Worm (Caenorhabditis elegans): ENCODE measurements around the gene pssy-1.
A peak's percentile ranks its signal among the peaks of the same experiment; 100 is the strongest.

The pssy-1 gene

DNA sequence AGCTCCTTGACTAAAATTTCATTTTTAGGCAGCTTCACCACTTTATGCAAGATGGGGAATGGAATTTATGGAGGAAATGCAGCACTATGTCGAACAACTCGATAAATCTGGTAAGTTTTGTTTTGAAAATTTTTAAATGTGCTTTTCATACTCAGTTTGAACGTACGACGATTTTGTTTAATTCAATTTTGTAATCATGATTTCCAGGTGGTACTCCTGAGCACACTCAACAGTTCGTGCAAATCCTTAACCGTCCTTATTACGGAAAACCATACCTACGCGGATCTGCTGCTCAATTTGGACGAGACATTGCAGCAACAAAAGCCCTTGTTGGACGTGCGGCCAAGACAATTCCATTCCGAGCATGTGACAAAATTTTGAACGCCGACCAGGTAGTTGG is 2.9 kb upstream of the pssy-1 start:
- TF ChIP-seq nhr-2 (tag; optimal IDR thresholded peaks at IDR 0.05) (no peak), lsy-2 (tag; optimal IDR thresholded peaks at IDR 0.05) (no peak), flh-1 (GFP tag; optimal IDR thresholded peaks at IDR 0.05) (no peak), sem-2 (GFP tag; optimal IDR thresholded peaks at IDR 0.05) (no peak), snpc-4 (tag; optimal IDR thresholded peaks at IDR 0.05) (no peak), unc-62 (GFP tag; optimal IDR thresholded peaks at IDR 0.05) (no peak), lin-32 (GFP tag; optimal IDR thresholded peaks at IDR 0.05) (no peak), bed-3 (GFP tag; optimal IDR thresholded peaks at IDR 0.05) (no peak), elt-1 (tag; optimal IDR thresholded peaks at IDR 0.05; ENCODE audit: borderline replicate concordance, insufficient read depth) (no peak), zip-8 (tag; optimal IDR thresholded peaks at IDR 0.05) (no peak), pha-4 (tag; optimal IDR thresholded peaks at IDR 0.05) (no peak), drap-1 (GFP tag; optimal IDR thresholded peaks at IDR 0.05) (no peak), cnd-1 (tag; optimal IDR thresholded peaks at IDR 0.05) (no peak), elt-3 (tag; optimal IDR thresholded peaks at IDR 0.05) (no peak), lin-13 (tag; optimal IDR thresholded peaks at IDR 0.05) (no peak), ceh-43 (GFP tag; optimal IDR thresholded peaks at IDR 0.05) (no peak), ceh-83 (GFP tag; optimal IDR thresholded peaks at IDR 0.05) (no peak), tbx-8 (GFP tag; optimal IDR thresholded peaks at IDR 0.05) (no peak), ceh-39 (tag; optimal IDR thresholded peaks at IDR 0.05) (no peak)

DNA sequence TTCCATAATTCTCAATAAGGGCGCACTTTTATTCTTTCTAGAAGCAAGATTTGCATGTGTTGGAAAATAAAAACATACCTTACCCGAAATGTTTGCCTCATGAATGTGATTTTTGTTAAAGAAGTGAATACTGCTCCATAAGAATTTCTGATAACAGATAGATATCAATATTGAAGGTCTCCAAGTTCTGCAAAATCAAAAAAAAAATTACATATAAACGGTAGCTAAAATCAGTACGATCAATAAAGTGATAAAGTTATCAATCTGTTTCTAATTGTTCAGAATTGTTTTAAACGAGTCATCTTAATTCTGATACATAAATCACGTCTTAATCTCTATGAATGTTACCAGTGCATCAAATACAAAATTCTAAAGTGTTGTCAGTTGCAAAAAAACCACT is 10.8 kb downstream of the pssy-1 start, which contains the start of gene mgl-1:
Gene mgl-1, minus strand, starts transcription at position 101 of the 400 bp plus-strand sequence.
- TF ChIP-seq ceh-43 (GFP tag; optimal IDR thresholded peaks at IDR 0.05) (no peak), nhr-28 (tag; optimal IDR thresholded peaks at IDR 0.05) (no peak), tbx-8 (GFP tag; optimal IDR thresholded peaks at IDR 0.05) (no peak), ces-1 (GFP tag; optimal IDR thresholded peaks at IDR 0.05) (no peak), lsy-2 (tag; optimal IDR thresholded peaks at IDR 0.05) (no peak), pha-4 (tag; optimal IDR thresholded peaks at IDR 0.05) (no peak), ztf-11 (tag; optimal IDR thresholded peaks at IDR 0.05) (no peak), unc-120 (tag; optimal IDR thresholded peaks at IDR 0.05; ENCODE audit: poor library complexity, severe bottlenecking) (no peak), nhr-76 (tag; optimal IDR thresholded peaks at IDR 0.05) (no peak), unc-39 (tag; optimal IDR thresholded peaks at IDR 0.05) (no peak), ceh-39 (tag; optimal IDR thresholded peaks at IDR 0.05) (no peak)

DNA sequence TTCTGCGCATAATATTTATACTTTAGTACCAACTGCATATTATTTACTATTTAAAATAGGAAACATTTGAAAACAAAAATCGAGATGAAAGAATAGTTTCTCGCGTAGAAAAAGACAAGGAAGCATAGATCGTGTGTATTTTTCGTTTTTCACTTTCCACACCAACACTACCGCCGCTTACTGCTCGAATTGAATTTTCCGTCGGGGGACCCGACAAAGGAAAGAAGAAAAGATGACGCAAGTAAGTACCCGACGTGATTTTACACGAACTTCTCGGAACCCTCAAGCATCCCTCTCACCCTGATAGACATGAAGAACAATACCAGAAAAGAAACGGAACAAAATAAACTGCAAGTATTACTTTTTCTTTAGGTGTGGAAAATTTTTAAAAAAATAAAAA is 15.9 kb downstream of the pssy-1 start:
- no peak for TF ChIP-seq nhr-12 (tag; optimal IDR thresholded peaks at IDR 0.05)
- no peak for TF ChIP-seq sem-2 (GFP tag; optimal IDR thresholded peaks at IDR 0.05)
- TF ChIP-seq snpc-4 (tag; optimal IDR thresholded peaks at IDR 0.05), result no peak
- no peak for TF ChIP-seq zip-8 (tag; optimal IDR thresholded peaks at IDR 0.05)
- TF ChIP-seq unc-120 (tag; optimal IDR thresholded peaks at IDR 0.05; ENCODE audit: poor library complexity, severe bottlenecking), result no peak
- no peak for TF ChIP-seq ztf-11 (tag; optimal IDR thresholded peaks at IDR 0.05)
- TF ChIP-seq mls-2 (tag; optimal IDR thresholded peaks at IDR 0.05), result no peak
- no peak for TF ChIP-seq bed-3 (GFP tag; optimal IDR thresholded peaks at IDR 0.05)
- no peak for TF ChIP-seq ceh-83 (GFP tag; optimal IDR thresholded peaks at IDR 0.05)
- TF ChIP-seq mab-5 (tag; optimal IDR thresholded peaks at IDR 0.05), result no peak
- no peak for TF ChIP-seq flh-1 (GFP tag; optimal IDR thresholded peaks at IDR 0.05)
- no peak for TF ChIP-seq nhr-2 (tag; optimal IDR thresholded peaks at IDR 0.05)
- TF ChIP-seq pha-4 (tag; optimal IDR thresholded peaks at IDR 0.05), result no peak

DNA sequence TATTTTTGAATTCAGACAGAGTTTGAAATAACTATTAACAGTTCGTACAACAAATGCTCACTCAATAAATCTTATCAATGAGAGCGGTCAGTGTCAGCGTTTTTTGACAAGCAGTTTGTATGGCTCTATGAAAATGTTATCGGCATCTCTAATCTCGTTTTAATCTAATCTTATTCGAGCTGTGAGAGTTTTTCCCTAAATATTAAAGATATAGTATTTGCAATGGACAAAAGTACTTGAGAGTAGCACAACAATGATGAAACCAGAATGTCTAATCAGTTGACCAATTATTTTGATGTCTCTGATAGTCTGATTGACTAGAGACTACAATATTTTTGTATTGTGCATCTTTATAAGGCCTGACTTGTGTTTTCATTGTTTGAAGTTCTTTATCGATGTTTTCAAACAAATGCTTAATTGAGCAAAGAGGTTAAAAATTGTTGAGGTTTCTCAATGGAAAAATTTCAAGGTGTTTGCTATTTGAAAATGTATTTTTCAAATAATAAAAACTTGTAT is 19.6 kb downstream of the pssy-1 start, which contains the start of gene F19C6.5:
Gene F19C6.5, minus strand, starts transcription at position 51 of the 516 bp plus-strand sequence.
- TF ChIP-seq mab-5 (tag; optimal IDR thresholded peaks at IDR 0.05), result no peak
- no peak for TF ChIP-seq M03D4.4 (tag; optimal IDR thresholded peaks at IDR 0.05)
- no peak for TF ChIP-seq ces-1 (GFP tag; optimal IDR thresholded peaks at IDR 0.05)
- TF ChIP-seq elt-3 (tag; optimal IDR thresholded peaks at IDR 0.05), result no peak
- TF ChIP-seq ceh-39 (tag; optimal IDR thresholded peaks at IDR 0.05), result no peak
- no peak for TF ChIP-seq lin-32 (GFP tag; optimal IDR thresholded peaks at IDR 0.05)
- no peak for TF ChIP-seq mls-2 (tag; optimal IDR thresholded peaks at IDR 0.05)
- TF ChIP-seq nhr-12 (tag; optimal IDR thresholded peaks at IDR 0.05), result no peak
- TF ChIP-seq sptf-1 (tag; optimal IDR thresholded peaks at IDR 0.05), result no peak
- no peak for TF ChIP-seq nhr-28 (tag; optimal IDR thresholded peaks at IDR 0.05)

DNA sequence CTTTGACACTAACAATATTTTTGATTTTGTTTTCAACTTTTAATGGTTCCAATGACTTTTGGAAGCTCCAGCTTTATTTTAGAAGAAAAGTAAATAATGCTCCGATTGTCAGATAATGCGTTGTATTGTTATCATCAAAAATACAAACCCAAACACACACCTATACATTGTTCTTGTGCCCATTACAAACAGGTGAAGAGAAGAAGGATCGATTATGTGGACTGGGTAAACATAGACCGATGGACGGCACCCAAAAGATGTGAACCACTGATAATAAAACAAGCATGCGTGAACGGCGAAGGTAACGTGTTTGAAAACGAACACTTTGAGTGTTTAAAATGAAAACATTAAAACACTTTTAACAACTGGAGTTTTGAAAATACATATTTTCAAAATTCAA is 21.8 kb downstream of the pssy-1 start:
- no peak for TF ChIP-seq blmp-1 (tag; optimal IDR thresholded peaks at IDR 0.05)
- TF ChIP-seq mep-1 (tag; optimal IDR thresholded peaks at IDR 0.05), result no peak
- no peak for TF ChIP-seq nhr-76 (tag; optimal IDR thresholded peaks at IDR 0.05)
- peak; percentile 28 for TF ChIP-seq pha-4 (tag; optimal IDR thresholded peaks at IDR 0.05)
- no peak for TF ChIP-seq M03D4.4 (tag; optimal IDR thresholded peaks at IDR 0.05)
- peak; percentile 4 for TF ChIP-seq elt-1 (tag; optimal IDR thresholded peaks at IDR 0.05; ENCODE audit: borderline replicate concordance, insufficient read depth)
- TF ChIP-seq nhr-2 (tag; optimal IDR thresholded peaks at IDR 0.05), result no peak
- TF ChIP-seq ceh-39 (tag; optimal IDR thresholded peaks at IDR 0.05), result no peak
- no peak for TF ChIP-seq lin-13 (tag; optimal IDR thresholded peaks at IDR 0.05)

Measured in whole organism, mixed stage, embryonic.